Fruit fly (Drosophila melanogaster): ENCODE data around the gene CG4849.
A peak's percentile ranks its signal among the peaks of the same experiment; 100 is the strongest.

The CG4849 gene

DNA sequence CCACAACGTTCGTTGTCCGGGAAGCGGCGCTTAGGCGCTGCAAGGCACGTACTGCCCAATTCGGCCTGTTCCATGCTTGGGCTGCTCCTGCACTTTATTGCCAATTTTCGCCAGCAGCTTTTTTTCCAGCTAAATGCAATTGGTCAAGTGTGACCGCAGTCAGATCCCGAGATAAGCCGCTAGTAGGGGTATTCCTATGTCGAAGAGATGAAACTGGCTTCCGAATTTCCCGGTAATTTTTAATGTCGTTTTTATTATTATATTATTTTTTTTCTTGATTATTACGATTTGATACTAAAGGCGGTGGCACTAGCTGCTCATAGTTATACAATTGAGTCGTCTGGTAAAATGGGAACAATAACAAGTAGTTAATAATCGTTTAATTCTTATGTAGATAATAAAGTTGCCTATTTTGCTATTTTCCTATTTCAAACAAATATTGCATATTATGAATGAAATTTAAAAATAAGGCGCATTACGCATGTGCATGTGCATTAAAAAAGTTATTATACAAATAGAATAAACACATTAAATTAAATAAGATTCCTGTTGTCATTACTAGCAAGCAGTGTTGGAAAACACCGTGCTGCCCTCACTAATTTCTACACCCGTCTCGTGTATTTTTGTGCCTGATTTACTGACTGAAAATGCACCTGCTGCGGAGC is 46.7 kb upstream of the CG4849 start, which contains the start of the genes CG5003 and mRpS22 (continued):
- TF ChIP-seq caup (GFP tag; optimal IDR thresholded peaks at IDR 0.05; ENCODE audit: severe bottlenecking) (peak; percentile 39), Nf-YC (tag; optimal IDR thresholded peaks at IDR 0.05) (peak; percentile 73), CG6654 (GFP tag; optimal IDR thresholded peaks at IDR 0.05) (peak; percentile 32), dimm (GFP tag; IDR thresholded peaks at IDR 0.05) (no peak), ind (GFP tag; optimal IDR thresholded peaks at IDR 0.05) (peak; percentile 59), CG7556 (GFP tag; optimal IDR thresholded peaks at IDR 0.05) (peak; percentile 68), Abd-B (GFP tag; optimal IDR thresholded peaks at IDR 0.05) (peak; percentile 78), onecut (GFP tag; IDR thresholded peaks at IDR 0.05) (peak; percentile 9; the same call in 1 of the 2 replicates), CG3163 (GFP tag; optimal IDR thresholded peaks at IDR 0.05) (no peak), CG3407 (GFP tag; optimal IDR thresholded peaks at IDR 0.05) (peak; percentile 17), CG9932 (GFP tag; IDR thresholded peaks at IDR 0.05) (peak; percentile 78), CG8388 (GFP tag; optimal IDR thresholded peaks at IDR 0.05) (peak; percentile 14), D19B (GFP tag; optimal IDR thresholded peaks at IDR 0.05) (peak; percentile 45), Lpt (GFP tag; optimal IDR thresholded peaks at IDR 0.05) (no peak), CG1602 (GFP tag; optimal IDR thresholded peaks at IDR 0.05) (peak; percentile 25), Oaz (GFP tag; IDR thresholded peaks at IDR 0.05) (peak; percentile 35; the same call in 1 of the 2 replicates), chn (GFP tag; optimal IDR thresholded peaks at IDR 0.05) (no peak), Hmr (GFP tag; optimal IDR thresholded peaks at IDR 0.05) (peak; percentile 56), CG17359 (tag; optimal IDR thresholded peaks at IDR 0.05) (peak; percentile 23), CG9727 (GFP tag; optimal IDR thresholded peaks at IDR 0.05) (peak; percentile 74), MESR4 (GFP tag; optimal IDR thresholded peaks at IDR 0.05) (peak; percentile 84), CG10979 (tag; optimal IDR thresholded peaks at IDR 0.05) (peak; percentile 40), CG15011 (GFP tag; optimal IDR thresholded peaks at IDR 0.05) (no peak), Sin3A (optimal IDR thresholded peaks at IDR 0.05) (peak; percentile 1), gem (tag; optimal IDR thresholded peaks at IDR 0.05) (peak; percentile 79), Ets97D (GFP tag; optimal IDR thresholded peaks at IDR 0.05) (no peak), CG10959 (GFP tag; IDR thresholded peaks at IDR 0.05) (0 out of 2 replicates have a peak, but pooled peaks have one; percentile 10), hkb (optimal IDR thresholded peaks at IDR 0.05) (no peak), hkb (GFP tag; IDR thresholded peaks at IDR 0.05) (no peak), sug (tag; optimal IDR thresholded peaks at IDR 0.05) (peak; percentile 73), Bteb2 (GFP tag; optimal IDR thresholded peaks at IDR 0.05) (peak; percentile 1), Dref (GFP tag; IDR thresholded peaks at IDR 0.05) (no peak), CG9215 (GFP tag; IDR thresholded peaks at IDR 0.05) (peak; percentile 45), slbo (GFP tag; IDR thresholded peaks at IDR 0.05) (peak; percentile 72), Bgb (GFP tag; IDR thresholded peaks at IDR 0.05; ENCODE audit: partially characterized antibody) (0 out of 2 replicates have a peak, but pooled peaks have one; percentile 37), CG10366 (GFP tag; IDR thresholded peaks at IDR 0.05) (peak; percentile 23), unc-4 (GFP tag; IDR thresholded peaks at IDR 0.05; ENCODE audit: partially characterized antibody) (peak; percentile 45; the same call in 1 of the 2 replicates), luna (GFP tag; optimal IDR thresholded peaks at IDR 0.05) (no peak), Oli (tag; optimal IDR thresholded peaks at IDR 0.05) (peak; percentile 28), CG11456 (GFP tag; IDR thresholded peaks at IDR 0.05) (0 out of 3 replicates have a peak, but pooled peaks have one; percentile 32), CG4707 (GFP tag; optimal IDR thresholded peaks at IDR 0.05) (no peak), trem (tag; optimal IDR thresholded peaks at IDR 0.05) (peak; percentile 11), CG14667 (GFP tag; IDR thresholded peaks at IDR 0.05) (peak; percentile 40), inv (GFP tag; IDR thresholded peaks at IDR 0.05; ENCODE audit: partially characterized antibody) (0 out of 2 replicates have a peak, but pooled peaks have one; percentile 30), CG4730 (GFP tag; IDR thresholded peaks at IDR 0.05) (peak; percentile 37; the same call in 1 of the 2 replicates), Side (GFP tag; optimal IDR thresholded peaks at IDR 0.05) (no peak), hb (GFP tag; IDR thresholded peaks at IDR 0.05; ENCODE audit: partially characterized antibody) (no peak), ERR (GFP tag; optimal IDR thresholded peaks at IDR 0.05) (no peak), zfh1 (GFP tag; IDR thresholded peaks at IDR 0.05) (peak; percentile 6; the same call in 1 of the 3 replicates), CG10462 (GFP tag; optimal IDR thresholded peaks at IDR 0.05) (peak; percentile 41)
